Worm (Caenorhabditis elegans): ENCODE measurements around the gene dmd-4.

Gene dmd-4

DNA sequence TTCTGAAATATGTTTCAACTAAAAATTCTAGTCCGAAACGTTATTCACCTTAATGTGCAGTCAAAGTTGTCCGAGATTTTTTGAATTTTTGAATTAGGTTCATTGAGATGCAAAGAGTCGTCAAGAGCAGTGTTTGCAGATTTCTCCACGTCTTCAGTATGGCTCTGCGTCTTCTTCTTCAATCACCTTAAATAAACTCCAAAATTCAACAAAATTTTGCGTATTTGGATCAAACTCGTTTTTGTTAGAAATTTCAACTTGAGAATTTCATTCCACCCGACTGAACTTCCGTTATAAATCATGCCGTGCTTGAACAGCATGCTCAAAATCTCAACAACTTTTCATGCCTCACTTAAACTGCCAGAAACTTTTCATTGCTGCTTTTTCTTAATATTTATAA lies 49.6 kb downstream of the dmd-4 start, which contains the start of gene T04C10.3:
T04C10.3 (plus strand) TSS at position 301 of the 400 bp plus-strand sequence.
- TF ChIP-seq nhr-67 (tag; optimal IDR thresholded peaks at IDR 0.05) (no peak), pqm-1 (tag; optimal IDR thresholded peaks at IDR 0.05) (no peak), tbx-2 (tag; optimal IDR thresholded peaks at IDR 0.05) (no peak), eor-1 (tag; optimal IDR thresholded peaks at IDR 0.05) (no peak), ceh-28 (tag; optimal IDR thresholded peaks at IDR 0.05) (no peak), aly-2 (tag; optimal IDR thresholded peaks at IDR 0.05) (no peak), ceh-82 (tag; optimal IDR thresholded peaks at IDR 0.05) (no peak), nhr-43 (tag; optimal IDR thresholded peaks at IDR 0.05; ENCODE audit: poor library complexity, severe bottlenecking) (no peak), snpc-4 (tag; optimal IDR thresholded peaks at IDR 0.05) (no peak), nhr-11 (tag; optimal IDR thresholded peaks at IDR 0.05) (no peak), fos-1 (tag; optimal IDR thresholded peaks at IDR 0.05) (no peak), egl-5 (tag; optimal IDR thresholded peaks at IDR 0.05) (no peak), nhr-237 (tag; optimal IDR thresholded peaks at IDR 0.05) (no peak), jun-1 (tag; optimal IDR thresholded peaks at IDR 0.05) (no peak), ZK546.5 (tag; optimal IDR thresholded peaks at IDR 0.05) (no peak), sea-2 (GFP tag; optimal IDR thresholded peaks at IDR 0.05) (no peak), unc-39 (tag; optimal IDR thresholded peaks at IDR 0.05) (no peak), nhr-25 (tag; optimal IDR thresholded peaks at IDR 0.05) (no peak)

DNA sequence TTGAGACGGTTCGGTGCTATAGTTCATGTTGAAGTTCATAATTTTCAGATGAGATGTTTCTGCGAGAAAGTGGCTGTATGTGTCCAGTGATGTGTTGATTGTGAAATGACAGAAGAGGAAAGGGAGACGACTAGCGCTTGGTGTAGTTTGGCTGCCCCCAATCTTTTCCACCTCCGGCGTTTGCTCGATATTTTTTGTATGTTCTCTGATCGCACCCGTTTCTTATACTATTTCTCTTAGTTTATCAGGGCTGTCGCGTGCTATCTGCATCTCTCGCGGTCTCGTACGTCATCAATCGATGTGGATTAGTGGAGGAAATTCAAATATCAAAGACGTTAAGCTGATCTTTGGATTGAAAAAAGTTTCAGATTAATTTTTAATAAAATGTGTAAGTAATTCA lies 50.9 kb downstream of the dmd-4 start, which contains the start of gene atf-4:
atf-4 (minus strand) TSS at position 93 of the 400 bp plus-strand sequence.
- TF ChIP-seq jun-1 (tag; optimal IDR thresholded peaks at IDR 0.05): peak; percentile 54
- TF ChIP-seq egl-5 (tag; optimal IDR thresholded peaks at IDR 0.05): peak; percentile 69
- no peak for TF ChIP-seq fkh-2 (tag; optimal IDR thresholded peaks at IDR 0.05)
- TF ChIP-seq ceh-28 (tag; optimal IDR thresholded peaks at IDR 0.05): peak; percentile 87
- TF ChIP-seq pha-4 (tag; optimal IDR thresholded peaks at IDR 0.05): peak; percentile 54
- TF ChIP-seq lin-39 (tag; optimal IDR thresholded peaks at IDR 0.05): peak; percentile 41
- TF ChIP-seq hmg-11 (tag; optimal IDR thresholded peaks at IDR 0.05): peak; percentile 78
- TF ChIP-seq elt-1 (tag; optimal IDR thresholded peaks at IDR 0.05): no peak
- peak; percentile 74 for TF ChIP-seq nfya-1 (tag; optimal IDR thresholded peaks at IDR 0.05; ENCODE audit: insufficient read depth)
- TF ChIP-seq nhr-23 (tag; optimal IDR thresholded peaks at IDR 0.05): peak; percentile 62
- TF ChIP-seq snpc-4 (tag; optimal IDR thresholded peaks at IDR 0.05): peak; percentile 22
- peak; percentile 6 for TF ChIP-seq nhr-11 (tag; optimal IDR thresholded peaks at IDR 0.05)
- no peak for TF ChIP-seq mml-1 (tag; optimal IDR thresholded peaks at IDR 0.05)
- peak; percentile 71 for TF ChIP-seq elt-2 (tag; optimal IDR thresholded peaks at IDR 0.05)
- TF ChIP-seq fos-1 (tag; optimal IDR thresholded peaks at IDR 0.05): no peak
- TF ChIP-seq mdl-1 (tag; optimal IDR thresholded peaks at IDR 0.05): peak; percentile 75
- TF ChIP-seq nhr-25 (tag; optimal IDR thresholded peaks at IDR 0.05): peak; percentile 55
- no peak for TF ChIP-seq lsy-12 (tag; optimal IDR thresholded peaks at IDR 0.05)
- no peak for TF ChIP-seq tbx-2 (tag; optimal IDR thresholded peaks at IDR 0.05)
- peak; percentile 78 for TF ChIP-seq nhr-43 (tag; optimal IDR thresholded peaks at IDR 0.05; ENCODE audit: poor library complexity, severe bottlenecking)
- TF ChIP-seq aly-2 (tag; optimal IDR thresholded peaks at IDR 0.05): no peak
- TF ChIP-seq ama-1 (optimal IDR thresholded peaks at IDR 0.05): no peak
- peak; percentile 62 for TF ChIP-seq pqm-1 (tag; optimal IDR thresholded peaks at IDR 0.05)
- no peak for TF ChIP-seq ztf-4 (tag; optimal IDR thresholded peaks at IDR 0.05)
- TF ChIP-seq unc-39 (tag; optimal IDR thresholded peaks at IDR 0.05): no peak

DNA sequence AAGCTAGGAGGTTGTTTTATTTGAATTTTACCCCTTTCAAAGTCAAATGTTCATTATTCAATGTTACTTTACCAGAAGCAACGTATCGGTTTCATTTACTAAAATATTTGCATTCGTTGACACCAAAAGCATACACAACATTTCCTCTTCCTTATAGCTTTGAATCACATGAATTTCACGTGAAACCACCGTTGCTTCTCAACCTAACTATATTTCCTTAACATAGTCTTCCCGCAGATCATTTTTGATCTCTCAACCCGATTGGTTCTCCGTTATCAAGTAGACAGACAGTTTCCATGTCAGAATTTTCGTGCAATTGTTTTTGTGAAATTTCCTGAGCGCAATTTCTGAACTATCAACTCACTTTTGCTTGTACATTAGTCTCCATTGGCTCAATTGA lies 51.7 kb downstream of the dmd-4 start:
- TF ChIP-seq elt-3 (tag; optimal IDR thresholded peaks at IDR 0.05) (no peak), nhr-76 (tag; optimal IDR thresholded peaks at IDR 0.05) (no peak), fkh-10 (GFP tag; optimal IDR thresholded peaks at IDR 0.05) (no peak), elt-2 (tag; optimal IDR thresholded peaks at IDR 0.05) (peak; percentile 36), pqm-1 (tag; optimal IDR thresholded peaks at IDR 0.05) (peak; percentile 57), nhr-23 (tag; optimal IDR thresholded peaks at IDR 0.05) (peak; percentile 36), mml-1 (tag; optimal IDR thresholded peaks at IDR 0.05) (peak; percentile 76), nfya-1 (tag; optimal IDR thresholded peaks at IDR 0.05; ENCODE audit: insufficient read depth) (no peak), ceh-82 (tag; optimal IDR thresholded peaks at IDR 0.05) (no peak), nhr-28 (tag; optimal IDR thresholded peaks at IDR 0.05) (no peak), ceh-9 (tag; optimal IDR thresholded peaks at IDR 0.05) (no peak), aly-2 (tag; optimal IDR thresholded peaks at IDR 0.05) (no peak), R02D3.7 (tag; optimal IDR thresholded peaks at IDR 0.05) (no peak), daf-12 (tag; optimal IDR thresholded peaks at IDR 0.05) (no peak), ama-1 (optimal IDR thresholded peaks at IDR 0.05) (peak; percentile 50), snpc-4 (tag; optimal IDR thresholded peaks at IDR 0.05) (no peak), ceh-28 (tag; optimal IDR thresholded peaks at IDR 0.05) (peak; percentile 42)
